Worm (Caenorhabditis elegans): ENCODE results near the gene F28H7.8.

DNA sequence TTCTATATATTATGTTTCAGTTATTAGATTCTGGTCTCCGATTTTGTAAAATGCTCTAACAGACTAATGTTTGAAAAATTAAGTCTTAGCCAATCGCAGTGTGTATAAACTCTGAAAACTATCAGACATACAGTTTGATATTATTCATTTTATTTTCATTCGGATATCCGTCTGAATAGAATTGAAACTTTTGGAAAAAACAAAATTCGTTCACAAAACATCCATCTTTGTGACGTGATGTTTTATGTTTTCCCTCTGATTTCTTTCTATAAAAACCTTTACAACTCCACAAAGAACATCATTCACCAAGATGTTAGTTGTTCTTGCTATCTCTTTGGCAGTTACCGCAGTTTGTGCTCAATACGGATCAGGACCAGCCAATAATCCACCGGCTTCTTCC, 34.7 kb downstream of the F28H7.8 start, which contains the start of gene ule-3:
- TF ChIP-seq dmd-9 (GFP tag; IDR thresholded peaks at IDR 0.05) (no peak), fkh-10 (GFP tag; optimal IDR thresholded peaks at IDR 0.05) (no peak), ceh-62 (tag; optimal IDR thresholded peaks at IDR 0.05) (no peak), nhr-237 (tag; optimal IDR thresholded peaks at IDR 0.05) (no peak), unc-62 (GFP tag; optimal IDR thresholded peaks at IDR 0.05 in 1 of 2) (peak in 1 of 2 experiments; percentile 32), unc-62 (tag; optimal IDR thresholded peaks at IDR 0.05) (no peak)
